Worm (Caenorhabditis elegans) whole organism, dauer: ENCODE results near the gene Y43F8C.7.

Source experiments
- unc-62 ChIP-seq: sonication (generic microtip); optimal IDR thresholded peaks from 2 replicates; lab custom pipeline; 2017; ENCODE audit warnings: missing biosample characterization, missing genetic modification reagents, missing genetic modification characterization

The Y43F8C.7 gene

DNA sequence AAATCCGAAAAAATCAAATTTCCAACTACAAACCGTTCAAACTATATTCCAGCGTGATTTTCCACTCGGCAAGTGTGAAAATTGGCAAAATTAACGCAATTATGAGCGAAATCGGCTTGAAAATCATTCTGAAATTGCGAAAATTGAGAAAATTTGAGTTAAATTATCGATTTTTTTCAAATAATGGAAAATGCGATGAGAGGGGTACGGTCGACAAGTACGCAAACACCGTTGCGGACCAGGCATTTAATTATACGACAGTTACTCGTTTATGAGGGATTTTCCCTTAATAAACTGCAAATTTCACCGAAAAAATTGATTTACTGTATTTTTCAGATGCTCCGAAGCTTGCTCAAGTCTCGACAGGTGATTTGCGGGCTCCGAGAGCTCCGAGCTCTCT, at the start of gene Y43F8C.7, which contains the start of gene mrps-28:
Gene Y43F8C.7, minus strand, starts transcription at position 128 of the 400 bp plus-strand sequence.
Gene mrps-28, plus strand, starts transcription at position 337 of the 400 bp plus-strand sequence.
- no peak for TF ChIP-seq unc-62

DNA sequence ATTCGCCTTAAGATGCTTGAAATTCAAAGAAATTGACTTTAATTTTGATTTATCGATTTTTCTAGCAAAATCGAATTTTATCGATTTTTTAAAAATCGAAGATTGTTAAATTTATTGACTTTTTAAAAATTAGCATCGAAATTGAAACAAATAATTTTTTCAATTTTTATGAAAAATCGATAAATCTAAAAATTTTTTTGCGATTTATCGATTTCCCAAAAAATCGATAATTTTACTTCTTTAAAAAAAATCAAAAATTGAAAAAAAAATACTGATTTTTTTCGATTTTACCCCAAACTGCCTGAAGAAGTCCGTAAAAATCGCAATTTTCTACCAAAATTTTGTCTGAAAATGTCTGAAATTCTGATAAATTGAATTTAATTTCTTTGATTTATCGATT, 48.1 kb upstream of the Y43F8C.7 start:
- TF ChIP-seq unc-62: no peak

DNA sequence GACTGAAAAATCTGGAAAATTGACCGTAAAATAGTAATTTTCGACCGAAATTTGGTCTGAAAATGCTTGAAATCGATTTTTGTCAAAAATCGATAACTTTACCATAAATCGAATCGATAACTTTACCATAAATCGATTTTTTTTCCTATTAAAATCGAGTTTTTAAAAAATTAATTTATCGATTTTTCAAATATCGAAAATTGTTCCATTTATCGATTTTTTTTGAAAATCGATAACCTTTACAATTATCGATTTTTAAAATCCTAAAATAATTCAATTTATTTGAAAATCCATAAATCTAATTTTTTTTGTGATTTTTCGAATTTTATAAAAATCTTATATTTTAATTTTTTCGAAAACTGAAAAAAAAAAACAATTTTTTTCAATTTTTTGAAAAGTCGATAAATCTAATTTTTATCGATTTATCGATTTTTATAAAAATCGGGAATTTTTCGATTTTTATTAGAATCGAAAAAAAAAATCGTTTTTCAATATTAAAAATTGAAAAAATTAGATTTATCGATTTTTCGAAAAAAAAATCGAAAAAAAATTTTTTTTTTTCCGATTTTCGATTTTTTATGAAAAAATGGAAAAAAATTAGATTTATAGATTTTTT, 47.5 kb upstream of the Y43F8C.7 start:
- no peak for TF ChIP-seq unc-62

DNA sequence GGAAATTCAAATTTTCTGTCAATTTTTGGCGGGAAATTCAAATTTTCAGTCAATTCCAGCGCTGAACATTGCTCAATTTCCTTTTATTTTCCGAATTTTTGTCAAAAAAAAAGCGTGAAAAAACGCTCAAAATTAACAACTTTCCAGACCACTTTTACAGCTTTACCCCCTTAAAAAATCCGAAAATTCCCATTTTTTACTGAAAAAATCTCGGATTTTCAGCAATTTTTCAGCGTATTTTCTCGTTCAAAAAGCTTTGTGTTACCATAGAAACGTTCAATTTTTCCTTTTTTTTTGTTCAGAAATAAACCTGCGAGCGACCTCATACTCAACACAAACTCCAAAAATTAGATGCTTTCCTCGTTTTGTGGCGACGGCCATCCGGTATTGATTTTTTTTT, 30.7 kb upstream of the Y43F8C.7 start, which contains the start of gene mrp-7:
Gene mrp-7, plus strand, starts transcription at position 301 of the 400 bp plus-strand sequence.
- TF ChIP-seq unc-62: no peak

DNA sequence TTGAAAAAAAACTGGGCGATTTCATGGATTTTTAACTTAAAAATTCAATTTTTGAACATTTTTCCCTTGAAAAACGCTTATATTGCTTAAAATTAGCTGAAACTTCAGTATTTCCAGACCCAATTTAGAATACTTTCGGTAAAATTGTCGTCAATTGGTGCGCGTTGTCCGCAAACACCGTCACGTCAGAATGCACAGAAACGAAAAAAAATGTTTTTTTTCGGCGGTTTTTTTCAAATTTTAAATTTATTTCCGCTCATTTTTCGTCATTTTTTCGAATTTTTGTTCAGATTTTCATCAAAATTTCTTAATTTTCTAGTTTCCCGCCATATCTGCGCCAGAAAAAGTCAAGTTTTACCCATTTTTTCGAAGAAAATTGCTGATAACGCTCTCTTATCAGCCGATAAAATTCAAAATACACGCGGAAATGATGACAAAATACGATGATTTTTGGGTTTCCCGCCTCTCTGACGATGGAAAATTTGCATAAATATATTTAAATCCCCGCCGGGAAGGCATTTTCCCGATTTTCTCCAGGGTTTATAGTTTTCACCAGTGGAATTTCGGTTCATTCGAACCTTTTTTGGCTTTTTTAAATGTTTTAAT, 29.6 kb upstream of the Y43F8C.7 start:
- no peak for TF ChIP-seq unc-62

DNA sequence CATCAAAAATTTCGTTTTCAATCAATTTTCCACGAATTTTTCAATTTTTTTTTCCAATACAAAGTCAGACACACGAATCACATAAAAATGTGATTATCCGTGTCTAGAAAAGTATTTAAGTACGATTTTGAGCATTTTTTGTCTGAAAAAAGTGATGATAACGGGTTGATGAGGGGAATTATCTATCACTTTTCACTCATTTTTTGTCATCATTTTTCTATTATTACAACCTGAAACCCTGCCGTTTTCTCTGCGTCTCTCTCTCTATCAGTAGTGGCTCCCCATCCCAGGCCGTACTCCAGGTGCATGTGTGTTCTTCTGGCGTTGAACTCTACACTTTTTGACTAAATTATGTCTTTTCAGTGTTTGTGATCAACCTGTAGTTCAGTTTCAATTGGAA, 28.5 kb upstream of the Y43F8C.7 start:
- no peak for TF ChIP-seq unc-62

DNA sequence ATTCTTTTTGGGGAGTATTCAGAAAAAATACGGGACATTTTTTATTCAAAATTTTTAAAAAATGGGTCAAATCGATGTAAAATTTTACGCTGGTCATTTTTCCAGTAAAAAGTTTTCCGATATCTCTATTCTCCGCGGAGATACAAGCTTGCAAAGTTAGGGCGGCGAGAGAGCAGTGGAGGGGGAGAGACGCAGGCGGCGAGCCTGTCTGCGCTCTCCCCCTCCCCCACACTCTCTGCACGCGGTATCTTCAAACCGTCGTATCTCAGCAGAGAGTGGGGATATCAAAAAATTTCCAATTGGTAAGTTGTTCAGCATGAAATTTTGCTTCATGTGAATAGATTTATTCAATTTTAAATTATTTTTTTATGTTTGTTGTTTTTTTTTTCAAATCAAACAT, 28.0 kb upstream of the Y43F8C.7 start:
- no peak for TF ChIP-seq unc-62

DNA sequence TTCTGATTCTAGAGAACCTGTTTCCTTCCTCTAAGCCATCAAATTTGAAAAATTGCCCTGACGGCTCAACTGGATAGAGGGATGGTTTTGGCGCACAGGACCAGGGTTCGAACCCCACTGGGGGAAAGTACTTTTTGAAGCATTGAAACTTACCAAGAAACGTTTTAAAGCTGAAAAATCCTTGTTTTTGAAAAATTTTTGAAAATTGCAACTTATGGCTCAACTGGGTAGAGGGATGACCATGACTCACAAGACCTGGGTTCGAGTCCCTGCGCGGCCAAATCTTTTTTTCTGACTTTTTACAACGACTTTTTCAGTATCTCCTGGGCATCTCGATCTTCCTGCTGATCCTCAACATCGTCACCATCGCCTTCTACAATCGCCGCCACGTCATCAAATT, 27.0 kb upstream of the Y43F8C.7 start:
- TF ChIP-seq unc-62: no peak

DNA sequence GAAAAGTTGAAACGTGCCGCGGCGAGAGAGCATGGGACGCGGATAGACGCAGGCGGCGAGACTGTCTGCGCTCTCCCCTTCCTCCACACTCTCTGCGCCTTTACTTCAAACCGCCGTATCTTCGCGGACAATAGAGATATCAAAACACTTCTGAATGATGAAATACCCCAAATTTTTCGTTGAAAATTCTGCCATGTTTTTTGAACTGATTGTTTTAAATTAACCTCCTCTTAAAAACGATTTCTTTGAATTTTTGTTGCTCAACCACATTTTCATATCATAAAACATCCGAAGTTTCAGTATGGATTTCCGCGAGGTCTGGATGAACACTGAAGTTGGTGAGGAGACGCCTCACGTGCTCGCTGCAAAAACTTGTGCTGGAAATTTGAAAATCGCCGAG, 26.1 kb upstream of the Y43F8C.7 start, which contains the start of gene Y43F8C.11:
Gene Y43F8C.11, plus strand, starts transcription at position 301 of the 400 bp plus-strand sequence.
- TF ChIP-seq unc-62: no peak

DNA sequence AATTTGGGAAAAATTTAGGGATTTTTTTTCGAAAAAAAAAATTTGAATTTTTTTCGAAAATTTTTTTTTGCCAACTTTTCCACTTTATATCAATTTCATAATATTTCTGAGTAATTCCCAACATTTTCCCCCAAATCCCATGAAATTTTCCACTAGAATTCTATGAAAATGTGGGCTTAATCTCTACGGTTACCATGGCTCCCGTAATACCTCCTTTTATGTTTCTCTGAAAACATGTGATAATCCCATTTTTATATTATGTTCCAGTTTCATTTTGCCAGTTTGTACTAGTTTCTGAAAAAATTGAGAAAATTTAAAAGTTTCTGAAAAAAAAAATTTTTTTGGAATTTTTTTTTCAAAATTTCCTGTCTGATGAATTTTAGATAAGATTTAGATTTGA, 24.4 kb upstream of the Y43F8C.7 start:
- no peak for TF ChIP-seq unc-62

DNA sequence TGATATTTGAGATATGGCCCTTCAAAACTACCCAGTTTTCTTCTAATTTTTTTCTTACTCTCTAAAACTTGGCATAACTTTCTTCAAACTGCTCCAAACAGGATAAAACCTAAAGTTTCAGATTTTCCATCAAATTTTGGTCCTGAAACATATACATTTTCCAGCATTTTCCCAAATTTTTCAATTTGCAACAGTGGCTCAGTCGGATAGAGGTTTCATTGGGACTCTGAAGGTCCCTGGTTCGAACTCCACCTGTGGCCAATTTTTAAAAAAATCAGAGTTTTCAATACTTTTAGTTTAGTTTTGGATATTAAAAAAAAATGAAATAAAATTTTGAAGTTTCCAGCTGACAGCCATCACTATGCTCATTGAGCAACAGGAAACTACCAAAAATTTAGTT, 23.9 kb upstream of the Y43F8C.7 start:
- TF ChIP-seq unc-62: no peak

DNA sequence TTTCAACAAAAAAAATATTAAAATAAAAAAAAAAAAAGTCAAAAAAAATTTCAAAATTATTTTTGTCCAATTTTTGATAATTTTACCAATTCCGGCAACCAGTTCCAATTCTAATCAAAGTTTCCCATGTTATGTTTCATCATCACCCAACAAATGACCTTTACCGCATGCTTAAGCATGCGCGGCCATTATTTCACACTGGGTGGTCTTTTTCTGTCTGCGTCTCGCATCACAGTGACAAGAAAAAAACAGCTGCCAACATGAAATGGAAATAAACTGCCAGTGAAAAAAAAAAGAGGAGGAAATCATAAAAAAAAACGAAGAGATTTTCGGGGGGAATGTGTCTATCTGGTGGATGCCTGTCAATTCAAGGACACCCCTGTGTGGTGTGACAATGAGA, 22.5 kb upstream of the Y43F8C.7 start:
- TF ChIP-seq unc-62: no peak

DNA sequence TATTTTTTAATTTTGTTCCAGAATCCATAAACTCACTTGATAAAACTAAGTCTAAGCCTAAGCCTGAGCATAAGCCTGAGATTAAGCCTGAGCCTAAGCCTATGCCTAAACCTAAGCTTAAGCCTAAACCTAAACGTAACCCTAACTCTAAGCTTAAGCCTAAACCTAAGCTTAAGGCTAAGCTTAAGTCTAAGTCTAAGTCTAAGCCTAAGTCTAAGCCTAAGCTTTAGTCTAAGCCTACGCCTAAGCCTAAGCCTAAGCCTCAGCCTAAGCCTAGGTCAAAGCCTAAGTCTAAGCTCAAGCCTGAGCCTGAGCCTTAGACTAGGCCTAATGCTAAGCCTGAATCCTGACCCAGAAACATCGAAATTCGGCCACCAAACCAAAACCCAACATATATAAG, 20.7 kb upstream of the Y43F8C.7 start:
- no peak for TF ChIP-seq unc-62

DNA sequence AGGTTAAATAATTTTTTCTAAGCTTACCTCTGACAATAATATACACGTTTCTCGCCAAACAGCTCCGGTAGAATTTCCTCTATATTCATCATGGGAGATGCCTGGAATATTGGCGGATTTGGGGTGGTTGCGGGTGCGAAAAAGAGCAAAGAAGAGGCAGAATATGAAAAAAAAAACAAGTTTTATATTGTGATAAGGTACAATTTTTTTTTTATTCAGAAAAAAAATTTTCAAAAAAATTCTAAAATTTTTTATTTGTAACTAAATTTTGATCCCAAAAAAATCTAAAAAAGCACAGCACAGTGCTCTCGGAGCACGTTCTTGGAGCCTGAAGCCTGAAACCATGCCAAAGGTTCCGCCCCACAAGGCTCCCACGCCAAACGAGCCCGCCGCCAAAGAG, 11.3 kb upstream of the Y43F8C.7 start, which contains the start of gene dmd-3:
Gene dmd-3, minus strand, starts transcription at position 101 of the 400 bp plus-strand sequence.
- no peak for TF ChIP-seq unc-62

DNA sequence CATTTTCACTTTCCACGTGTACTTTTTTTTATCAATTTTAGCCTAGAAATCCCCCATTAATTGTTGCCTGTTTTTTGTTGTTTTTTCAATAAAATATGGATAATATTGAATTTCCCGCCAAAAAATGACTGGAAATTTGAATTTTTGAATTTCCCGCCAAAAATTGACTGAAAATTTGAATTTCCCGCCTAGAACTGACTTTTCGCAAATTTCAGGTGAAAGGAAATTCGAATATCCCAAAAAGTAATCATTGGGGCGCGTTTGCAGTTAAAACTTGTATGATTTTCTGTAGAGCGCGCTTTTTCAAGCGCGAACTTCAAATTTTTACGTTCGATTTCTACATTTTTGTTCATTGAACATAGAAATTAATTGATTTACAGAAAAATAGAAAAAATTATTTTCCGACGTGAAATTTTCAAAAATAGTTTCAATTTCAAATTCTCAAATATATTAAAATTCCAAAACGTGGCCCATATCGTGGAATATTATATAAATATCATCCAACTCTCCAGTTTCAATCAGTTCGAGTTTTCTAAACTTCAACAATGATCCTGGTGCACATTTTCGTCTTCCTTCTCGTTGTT, 1.8 kb upstream of the Y43F8C.7 start, which contains the start of gene Y43F8C.9:
Gene Y43F8C.9, plus strand, starts transcription at position 534 of the 584 bp plus-strand sequence.
- no peak for TF ChIP-seq unc-62

DNA sequence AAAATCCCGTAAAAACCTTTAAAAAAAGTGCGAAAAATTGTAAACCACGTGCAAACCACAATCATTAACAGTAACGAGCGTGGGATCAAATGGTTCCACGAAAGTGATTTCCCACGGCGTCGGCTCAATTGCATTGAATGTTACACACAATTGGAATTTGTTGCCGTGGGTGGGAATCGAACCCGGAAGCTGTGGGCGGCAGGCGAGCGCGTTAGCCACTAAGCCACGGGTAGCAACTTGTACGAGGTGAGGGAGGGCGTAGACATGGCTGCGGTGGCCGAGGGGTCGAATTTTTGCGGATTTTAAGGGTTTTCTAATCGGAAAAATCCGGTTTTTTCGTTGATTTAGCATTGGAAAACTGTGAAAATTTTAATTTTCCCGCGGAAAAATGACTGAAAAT, 815 bp downstream of the Y43F8C.7 start:
- TF ChIP-seq unc-62: no peak

DNA sequence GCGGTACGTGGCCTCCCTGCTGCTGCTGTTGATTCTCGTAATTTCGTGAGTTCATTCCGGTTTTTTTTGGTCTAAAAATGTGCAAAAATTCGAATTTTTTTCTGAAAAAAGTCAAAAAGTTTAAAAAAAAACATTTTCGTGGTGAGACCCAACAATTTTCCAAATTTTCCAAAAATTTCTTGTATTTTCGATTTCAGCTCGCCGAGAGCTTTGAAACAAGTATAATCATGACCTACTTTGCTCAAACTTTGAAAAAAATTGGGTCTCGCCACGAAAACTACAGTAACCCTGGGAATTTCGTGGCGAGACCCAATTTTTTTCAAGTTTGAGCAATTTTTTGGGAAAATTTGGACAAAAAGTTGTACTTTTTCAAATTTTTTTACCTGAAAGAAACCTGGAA, 3.0 kb downstream of the Y43F8C.7 start, which contains the start of gene Y43F8C.6:
Gene Y43F8C.6, minus strand, starts transcription at position 101 of the 400 bp plus-strand sequence.
- no peak for TF ChIP-seq unc-62

DNA sequence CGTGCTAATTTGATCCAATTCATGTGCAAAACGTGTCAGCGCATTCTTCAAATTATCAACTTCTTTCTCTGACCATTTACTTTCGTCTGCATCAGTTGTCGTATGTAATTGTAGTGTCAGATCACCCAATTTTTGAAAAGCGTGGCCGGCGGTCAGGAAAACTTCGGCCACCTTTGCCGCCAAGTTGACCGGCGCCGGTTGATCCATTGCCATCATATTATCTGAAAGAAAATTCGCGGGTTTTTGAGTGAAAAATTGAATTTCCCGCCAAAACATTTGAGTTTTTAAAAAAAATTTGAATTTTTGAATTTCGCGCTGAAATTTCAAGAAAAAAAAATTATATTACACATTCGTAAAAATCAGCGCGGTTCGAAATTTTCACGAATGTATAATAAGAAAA, 5.9 kb downstream of the Y43F8C.7 start:
- TF ChIP-seq unc-62: no peak
